Fruit fly (Drosophila melanogaster): ENCODE data around the gene CG13895.

Gene CG13895

DNA sequence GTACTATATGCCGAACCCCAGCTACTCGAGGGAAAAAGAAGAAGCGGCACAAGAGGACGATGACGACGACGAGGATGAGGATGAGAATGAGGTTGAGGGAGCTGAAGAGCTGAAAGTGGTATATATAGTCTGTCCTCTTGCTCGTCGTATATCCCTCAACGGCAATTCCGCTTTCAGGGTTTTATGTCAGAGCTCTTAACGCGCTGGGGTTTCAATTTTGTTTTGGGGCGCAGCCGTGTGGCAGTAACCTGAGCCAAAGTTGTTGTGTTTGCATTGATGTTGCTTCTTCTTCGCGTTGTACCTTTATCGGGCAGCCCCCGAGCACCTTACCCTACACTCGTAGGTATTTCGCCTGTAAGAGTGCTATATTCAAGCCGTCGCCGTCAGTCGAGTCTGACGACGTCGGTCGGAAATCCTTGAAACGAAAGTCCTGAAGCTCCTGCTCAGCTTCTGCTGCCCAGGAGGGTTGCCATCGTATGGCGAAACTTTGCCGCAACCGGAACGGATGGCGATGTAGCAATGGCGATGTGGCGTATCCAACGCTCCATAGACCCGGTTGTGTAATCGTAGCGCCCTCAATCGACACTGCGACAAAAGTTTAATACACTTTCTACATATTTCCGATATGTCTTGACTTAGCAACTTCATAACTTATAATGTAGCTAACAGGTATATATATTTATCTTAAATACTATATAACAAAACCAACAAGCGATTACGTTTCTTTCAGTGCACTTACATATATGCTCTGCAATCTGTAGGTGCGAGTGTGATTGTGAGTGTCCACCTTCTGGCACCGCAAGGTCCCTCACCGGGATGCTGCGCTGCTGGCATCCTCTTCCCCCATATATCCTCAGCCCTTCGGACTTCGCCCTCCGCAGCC lies 3.1 kb downstream of the CG13895 start (continued):
- TF ChIP-seq CG2129 (GFP tag; IDR thresholded peaks at IDR 0.05; ENCODE audit: partially characterized antibody) (no peak), Vsx1 (GFP tag; optimal IDR thresholded peaks at IDR 0.05) (no peak), fd64A (GFP tag; optimal IDR thresholded peaks at IDR 0.05) (no peak), Spps (tag; optimal IDR thresholded peaks at IDR 0.05) (no peak), org-1 (GFP tag; optimal IDR thresholded peaks at IDR 0.05) (no peak), CG17328 (GFP tag; IDR thresholded peaks at IDR 0.05) (peak; percentile 58; the same call in 1 of the 2 replicates), CG15514 (GFP tag; optimal IDR thresholded peaks at IDR 0.05) (peak; percentile 5), CG12769 (tag; optimal IDR thresholded peaks at IDR 0.05) (peak; percentile 40), fd96Cb (tag; optimal IDR thresholded peaks at IDR 0.05) (peak; percentile 28), nom (GFP tag; optimal IDR thresholded peaks at IDR 0.05) (no peak), zen (tag; optimal IDR thresholded peaks at IDR 0.05) (no peak), NC2β (GFP tag; optimal IDR thresholded peaks at IDR 0.05) (no peak), CG17361 (GFP tag; IDR thresholded peaks at IDR 0.05) (peak; percentile 44; the same call in 1 of the 3 replicates), CG14710 (tag; optimal IDR thresholded peaks at IDR 0.05) (peak; percentile 15), CG4360 (GFP tag; IDR thresholded peaks at IDR 0.05) (no peak), Hmx (GFP tag; optimal IDR thresholded peaks at IDR 0.05) (no peak), grn (GFP tag; optimal IDR thresholded peaks at IDR 0.05) (no peak), CG13775 (GFP tag; optimal IDR thresholded peaks at IDR 0.05) (no peak), CG4404 (GFP tag; IDR thresholded peaks at IDR 0.05) (no peak), slou (GFP tag; optimal IDR thresholded peaks at IDR 0.05) (no peak), sug (tag; optimal IDR thresholded peaks at IDR 0.05) (no peak), Dfd (GFP tag; optimal IDR thresholded peaks at IDR 0.05) (no peak), CG3838 (GFP tag; optimal IDR thresholded peaks at IDR 0.05) (no peak), CG12659 (GFP tag; optimal IDR thresholded peaks at IDR 0.05) (no peak), amos (GFP tag; IDR thresholded peaks at IDR 0.05; ENCODE audit: partially characterized antibody) (no peak), ato (GFP tag; IDR thresholded peaks at IDR 0.05; ENCODE audit: partially characterized antibody) (no peak), CG4820 (GFP tag; optimal IDR thresholded peaks at IDR 0.05) (no peak), Taf1 (GFP tag; IDR thresholded peaks at IDR 0.05) (no peak), ssp (GFP tag; IDR thresholded peaks at IDR 0.05) (no peak), esg (GFP tag; conservative IDR thresholded peaks at IDR 0.05) (0 out of 2 replicates have a peak, but pooled peaks have one; percentile 43), BtbVII (GFP tag; optimal IDR thresholded peaks at IDR 0.05) (no peak), gsb-n (tag; optimal IDR thresholded peaks at IDR 0.05) (no peak), kay (GFP tag; optimal IDR thresholded peaks at IDR 0.05) (no peak), Max (GFP tag; optimal IDR thresholded peaks at IDR 0.05) (peak; percentile 14), tgo (GFP tag; IDR thresholded peaks at IDR 0.05) (peak; percentile 50; the same call in 2 of the 3 replicates), crol (GFP tag; IDR thresholded peaks at IDR 0.05) (0 out of 2 replicates have a peak, but pooled peaks have one; percentile 6), Deaf1 (tag; optimal IDR thresholded peaks at IDR 0.05) (no peak), ab (GFP tag; optimal IDR thresholded peaks at IDR 0.05) (no peak), Hr51 (GFP tag; optimal IDR thresholded peaks at IDR 0.05) (peak in 1 of 2 experiments; percentile 54), dpn (GFP tag; optimal IDR thresholded peaks at IDR 0.05) (peak in 1 of 2 experiments; percentile 28), CG17186 (GFP tag; optimal IDR thresholded peaks at IDR 0.05) (no peak), CG12071 (GFP tag; optimal IDR thresholded peaks at IDR 0.05) (no peak), Xrp1 (GFP tag; IDR thresholded peaks at IDR 0.05) (peak; percentile 62), CG10274 (GFP tag; optimal IDR thresholded peaks at IDR 0.05) (no peak), ken (GFP tag; IDR thresholded peaks at IDR 0.05) (no peak), CG11085 (GFP tag; IDR thresholded peaks at IDR 0.05) (no peak), CG31224 (GFP tag; IDR thresholded peaks at IDR 0.05) (no peak), Atf6 (GFP tag; IDR thresholded peaks at IDR 0.05) (peak; percentile 32; the same call in 1 of the 2 replicates), HmgD (GFP tag; optimal IDR thresholded peaks at IDR 0.05) (no peak)

All from whole organism, embryonic.